Fruit fly (Drosophila melanogaster): ENCODE data around the gene modSP.
A peak's percentile ranks its signal among the peaks of the same experiment; 100 is the strongest.

The modSP gene

dm6 chr3R:16704226-16704625, 48.8 kb upstream of the modSP start (continued):
- no peak; the same call in 1 of the 2 replicates for TF ChIP-seq GATAe (GFP tag; conservative IDR thresholded peaks at IDR 0.05)
- TF ChIP-seq Lpt (GFP tag; optimal IDR thresholded peaks at IDR 0.05): no peak
- peak; percentile 28 for TF ChIP-seq CG2712 (tag; optimal IDR thresholded peaks at IDR 0.05)
- peak; percentile 57; the same call in 1 of the 2 replicates for TF ChIP-seq sisA (GFP tag; IDR thresholded peaks at IDR 0.05)
- TF ChIP-seq Spps (tag; optimal IDR thresholded peaks at IDR 0.05): no peak
- no peak for TF ChIP-seq Stat92E (GFP tag; optimal IDR thresholded peaks at IDR 0.05)
- TF ChIP-seq Scr (GFP tag; IDR thresholded peaks at IDR 0.05; ENCODE audit: partially characterized antibody): no peak
- no peak for TF ChIP-seq eve (GFP tag; optimal IDR thresholded peaks at IDR 0.05)
- peak; percentile 46; the same call in 1 of the 2 replicates for TF ChIP-seq CG17328 (GFP tag; IDR thresholded peaks at IDR 0.05)
- peak; percentile 56 for TF ChIP-seq CG30403 (GFP tag; optimal IDR thresholded peaks at IDR 0.05)
- no peak for TF ChIP-seq CG14965 (GFP tag; optimal IDR thresholded peaks at IDR 0.05; ENCODE audit: borderline replicate concordance)
- no peak for TF ChIP-seq H2.0 (GFP tag; IDR thresholded peaks at IDR 0.05)
- TF ChIP-seq CG12236 (GFP tag; optimal IDR thresholded peaks at IDR 0.05): no peak
- no peak for TF ChIP-seq crp (GFP tag; optimal IDR thresholded peaks at IDR 0.05)
- TF ChIP-seq pho (GFP tag; optimal IDR thresholded peaks at IDR 0.05): peak; percentile 15
- TF ChIP-seq CHES-1-like (GFP tag; optimal IDR thresholded peaks at IDR 0.05): no peak
- no peak for TF ChIP-seq repo (GFP tag; optimal IDR thresholded peaks at IDR 0.05)
- TF ChIP-seq CG11085 (GFP tag; IDR thresholded peaks at IDR 0.05): no peak
- TF ChIP-seq emc (GFP tag; optimal IDR thresholded peaks at IDR 0.05): no peak
- TF ChIP-seq Sin3A (optimal IDR thresholded peaks at IDR 0.05): no peak
- no peak for TF ChIP-seq vnd (GFP tag; IDR thresholded peaks at IDR 0.05; ENCODE audit: partially characterized antibody)
- no peak for TF ChIP-seq fd96Cb (tag; optimal IDR thresholded peaks at IDR 0.05)
- TF ChIP-seq seq (GFP tag; IDR thresholded peaks at IDR 0.05): peak; percentile 43; the same call in 1 of the 2 replicates
- TF ChIP-seq CG12104 (GFP tag; optimal IDR thresholded peaks at IDR 0.05): no peak
- TF ChIP-seq CG12744 (GFP tag; optimal IDR thresholded peaks at IDR 0.05): no peak
- no peak for TF ChIP-seq CG15073 (GFP tag; optimal IDR thresholded peaks at IDR 0.05)
- TF ChIP-seq pita (GFP tag; optimal IDR thresholded peaks at IDR 0.05): no peak
- TF ChIP-seq wek (GFP tag; optimal IDR thresholded peaks at IDR 0.05): no peak
- no peak for TF ChIP-seq CG7987 (GFP tag; optimal IDR thresholded peaks at IDR 0.05)
- no peak for TF ChIP-seq prd (optimal IDR thresholded peaks at IDR 0.05)
- TF ChIP-seq prd (GFP tag; IDR thresholded peaks at IDR 0.05): peak; percentile 63; the same call in 2 of the 3 replicates
- peak; percentile 60 for TF ChIP-seq Xrp1 (GFP tag; IDR thresholded peaks at IDR 0.05)
- TF ChIP-seq BtbVII (GFP tag; optimal IDR thresholded peaks at IDR 0.05): no peak
- peak; percentile 47 for TF ChIP-seq Hmr (GFP tag; optimal IDR thresholded peaks at IDR 0.05)
- TF ChIP-seq chn (GFP tag; optimal IDR thresholded peaks at IDR 0.05): no peak
- no peak for TF ChIP-seq jigr1 (GFP tag; IDR thresholded peaks at IDR 0.05)
- no peak for TF ChIP-seq Lhr (GFP tag; optimal IDR thresholded peaks at IDR 0.05)
- TF ChIP-seq CG7745 (tag; optimal IDR thresholded peaks at IDR 0.05): no peak
- no peak for TF ChIP-seq Rx (GFP tag; IDR thresholded peaks at IDR 0.05)
- TF ChIP-seq CG32772 (GFP tag; IDR thresholded peaks at IDR 0.05): no peak
- TF ChIP-seq Poxn (GFP tag; IDR thresholded peaks at IDR 0.05): no peak
- TF ChIP-seq Nf-YA (GFP tag; IDR thresholded peaks at IDR 0.05): no peak
- no peak for TF ChIP-seq lbe (GFP tag; optimal IDR thresholded peaks at IDR 0.05)
- no peak for TF ChIP-seq dm (GFP tag; optimal IDR thresholded peaks at IDR 0.05)
- TF ChIP-seq CG4617 (GFP tag; optimal IDR thresholded peaks at IDR 0.05; ENCODE audit: borderline replicate concordance): no peak
- TF ChIP-seq HLH3B (GFP tag; IDR thresholded peaks at IDR 0.05): no peak; the same call in 1 of the 2 replicates
- no peak for TF ChIP-seq CG8478 (optimal IDR thresholded peaks at IDR 0.05)
- no peak for TF ChIP-seq her (GFP tag; optimal IDR thresholded peaks at IDR 0.05)
- no peak for TF ChIP-seq mld (GFP tag; IDR thresholded peaks at IDR 0.05; ENCODE audit: partially characterized antibody)
- TF ChIP-seq bsh (GFP tag; optimal IDR thresholded peaks at IDR 0.05): peak in 1 of 2 experiments; percentile 61
- TF ChIP-seq CG34422 (GFP tag; IDR thresholded peaks at IDR 0.05): 0 out of 3 replicates have a peak, but pooled peaks have one; percentile 35
- TF ChIP-seq slp2 (GFP tag; optimal IDR thresholded peaks at IDR 0.05): no peak
